Worm (Caenorhabditis elegans): ENCODE data around the gene ngn-1.

- no peak for TF ChIP-seq him-1 (tag; optimal IDR thresholded peaks at IDR 0.05)
- TF ChIP-seq W03F9.2 (tag; optimal IDR thresholded peaks at IDR 0.05) = no peak
- no peak for TF ChIP-seq dao-5 (tag; optimal IDR thresholded peaks at IDR 0.05)
Measured at ce11 chrIV:2670664-2671063, 42.6 kb upstream of the ngn-1 start.
